Worm (Caenorhabditis elegans) whole organism, L4 larva: ENCODE measurements around the gene jmjd-1.1.
A peak's percentile ranks its signal among the peaks of the same experiment; 100 is the strongest.

ENCODE experiments used
- F26F4.8 ChIP-seq: fragments of 200-800 bp; sonication (Bioruptor generic); conservative IDR thresholded peaks from 2 replicates; pipeline ENCODE4 v1.3.6; 2022; ENCODE audit warnings: missing genetic modification characterization, missing compliant biosample characterization
- F37D6.2 ChIP-seq: sonication (generic microtip); optimal IDR thresholded peaks from 2 replicates; lab custom pipeline; 2016; ENCODE audit warnings: mild to moderate bottlenecking, missing genetic modification characterization, missing compliant biosample characterization
- F49E8.2 ChIP-seq: sonication (generic microtip); optimal IDR thresholded peaks from 2 replicates; lab custom pipeline; 2016; ENCODE audit warnings: missing compliant biosample characterization, mild to moderate bottlenecking, missing genetic modification characterization, borderline replicate concordance
- T20F7.1 ChIP-seq: fragments of 200-800 bp; sonication (Bioruptor generic); optimal IDR thresholded peaks from 2 replicates; lab custom pipeline; 2018; ENCODE audit warnings: mild to moderate bottlenecking, missing genetic modification characterization, missing compliant biosample characterization
- ZK546.5 ChIP-seq, 2 experiments: sonication (generic microtip); optimal IDR thresholded peaks; 2 replicates each; lab custom pipeline; 2017; ENCODE audit warnings: missing biosample characterization in 2 of 2, missing genetic modification characterization in 2 of 2
- aha-1 ChIP-seq: fragments of 150-350 bp; peaks from one replicate; lab custom pipeline; 2014; ENCODE audit warnings: missing biosample characterization, missing genetic modification characterization
- ama-1 ChIP-seq: fragments of 150-350 bp; optimal IDR thresholded peaks from 2 replicates; lab custom pipeline; 2014; ENCODE audit warnings: inconsistent platforms, mixed read lengths
- attf-4 ChIP-seq: sonication (generic microtip); optimal IDR thresholded peaks from 3 replicates; lab custom pipeline; 2017; ENCODE audit warnings: missing biosample characterization, missing genetic modification characterization
- ceh-32 ChIP-seq: sonication (generic microtip); optimal IDR thresholded peaks from 2 replicates; lab custom pipeline; 2016; ENCODE audit warnings: mild to moderate bottlenecking, missing genetic modification characterization, missing compliant biosample characterization; ENCODE audit not compliant: poor library complexity
- ceh-44 ChIP-seq: fragments of 200-800 bp; sonication (Bioruptor generic); IDR thresholded peaks from 2 replicates; pipeline ENCODE4 v1.3.6; 2022; ENCODE audit warnings: missing genetic modification reagents, missing genetic modification characterization, missing compliant biosample characterization
- ceh-82 ChIP-seq: sonication (generic microtip); optimal IDR thresholded peaks from 2 replicates; lab custom pipeline; 2017; ENCODE audit warnings: missing biosample characterization, missing genetic modification characterization
- ctbp-1 ChIP-seq: fragments of 200-800 bp; sonication (Bioruptor generic); IDR thresholded peaks from 2 replicates; pipeline ENCODE4 v1.3.6; 2022; ENCODE audit warnings: missing genetic modification reagents, missing genetic modification characterization, missing compliant biosample characterization
- daf-12 ChIP-seq: fragments of 150-350 bp; optimal IDR thresholded peaks from 2 replicates; lab custom pipeline; 2014; ENCODE audit warnings: missing biosample characterization, missing genetic modification reagents, missing genetic modification characterization
- daf-8 ChIP-seq: fragments of 200-800 bp; sonication (Bioruptor generic); IDR thresholded peaks from 2 replicates; pipeline ENCODE4 v1.3.6; 2022; ENCODE audit warnings: missing genetic modification characterization, missing compliant biosample characterization
- dmd-9 ChIP-seq: fragments of 200-800 bp; sonication (Bioruptor generic); IDR thresholded peaks from 2 replicates; pipeline ENCODE4 v1.3.6; 2022; ENCODE audit warnings: missing genetic modification reagents, missing genetic modification characterization, missing compliant biosample characterization
- dpl-1 ChIP-seq: fragments of 150-350 bp; optimal IDR thresholded peaks from 2 replicates; lab custom pipeline; 2014; ENCODE audit warnings: missing biosample characterization, missing genetic modification reagents, missing genetic modification characterization
- dve-1 ChIP-seq: sonication (generic microtip); optimal IDR thresholded peaks from 2 replicates; lab custom pipeline; 2017; ENCODE audit warnings: antibody characterized with exemption, mild to moderate bottlenecking, missing genetic modification characterization, missing compliant biosample characterization; ENCODE audit not compliant: insufficient read depth
- hif-1 ChIP-seq, 2 experiments: sonication (generic microtip); optimal IDR thresholded peaks; 2 replicates each; lab custom pipeline; 2016 to 2017; ENCODE audit warnings: missing compliant biosample characterization in 2 of 2, missing genetic modification characterization in 2 of 2, missing genetic modification reagents in 2 of 2, missing genotype in 2 of 2, mild to moderate bottlenecking in 1 of 2
- hlh-11 ChIP-seq: fragments of 200-800 bp; sonication (Bioruptor generic); optimal IDR thresholded peaks from 2 replicates; lab custom pipeline; 2018; ENCODE audit warnings: mild to moderate bottlenecking, missing genetic modification characterization, missing compliant biosample characterization
- hlh-30 ChIP-seq: sonication (generic microtip); optimal IDR thresholded peaks from 2 replicates; lab custom pipeline; 2017; ENCODE audit warnings: antibody characterized with exemption, mild to moderate bottlenecking, missing genetic modification characterization, missing compliant biosample characterization; ENCODE audit not compliant: insufficient read depth
- hmg-1.1 ChIP-seq: fragments of 200-800 bp; sonication (Bioruptor generic); IDR thresholded peaks from 2 replicates; pipeline ENCODE4 v1.3.6; 2022; ENCODE audit warnings: missing genetic modification reagents, missing genetic modification characterization, missing compliant biosample characterization
- jun-1 ChIP-seq: fragments of 150-350 bp; optimal IDR thresholded peaks from 2 replicates; lab custom pipeline; 2014; ENCODE audit warnings: missing biosample characterization, missing genetic modification reagents, missing genetic modification characterization
- lim-7 ChIP-seq: fragments of 200-800 bp; sonication (Bioruptor generic); IDR thresholded peaks from 2 replicates; pipeline ENCODE4 v1.3.6; 2022; ENCODE audit warnings: missing genetic modification characterization, missing compliant biosample characterization
- lin-1 ChIP-seq: fragments of 200-800 bp; sonication (Bioruptor generic); IDR thresholded peaks from 2 replicates; pipeline ENCODE4 v1.3.6; 2022; ENCODE audit warnings: missing genetic modification reagents, missing genetic modification characterization, missing compliant biosample characterization
- lin-13 ChIP-seq: fragments of 150-350 bp; optimal IDR thresholded peaks from 2 replicates; lab custom pipeline; 2014; ENCODE audit warnings: missing biosample characterization, missing genetic modification reagents, missing genetic modification characterization
- lin-38 ChIP-seq: fragments of 200-800 bp; sonication (Bioruptor generic); IDR thresholded peaks from 2 replicates; pipeline ENCODE4 v1.3.6; 2022; ENCODE audit warnings: missing genetic modification reagents, missing genetic modification characterization, missing compliant biosample characterization
- lin-39 ChIP-seq: fragments of 150-350 bp; optimal IDR thresholded peaks from 2 replicates; lab custom pipeline; 2014; ENCODE audit warnings: missing biosample characterization, missing genetic modification reagents, missing genetic modification characterization
- lsy-2 ChIP-seq, 2 experiments: fragments of 150-350 bp in 1 of 2; sonication (generic microtip) in 1 of 2; optimal IDR thresholded peaks; 2 replicates each; lab custom pipeline; 2014 to 2017; ENCODE audit warnings: missing biosample characterization in 2 of 2, missing genetic modification characterization in 2 of 2
- madf-9 ChIP-seq: fragments of 200-800 bp; sonication (Bioruptor generic); conservative IDR thresholded peaks from 2 replicates; pipeline ENCODE4 v1.3.6; 2022; ENCODE audit warnings: missing genetic modification reagents, missing genetic modification characterization, missing compliant biosample characterization
- mdl-1 ChIP-seq, 2 experiments: fragments of 150-350 bp in 1 of 2; sonication (generic microtip) in 1 of 2; optimal IDR thresholded peaks; 2 replicates each; lab custom pipeline; 2014 to 2017; ENCODE audit warnings: missing biosample characterization in 2 of 2, missing genetic modification characterization in 2 of 2
- mep-1 ChIP-seq: fragments of 150-350 bp; sonication (generic microtip); optimal IDR thresholded peaks from 3 replicates; lab custom pipeline; 2014; ENCODE audit warnings: missing biosample characterization, missing genetic modification characterization
- mes-2 ChIP-seq: sonication (generic microtip); optimal IDR thresholded peaks from 2 replicates; lab custom pipeline; 2016; ENCODE audit warnings: missing genotype, mild to moderate bottlenecking, missing genetic modification characterization, missing compliant biosample characterization; ENCODE audit not compliant: poor library complexity, severe bottlenecking
- nhr-102 ChIP-seq: sonication (generic microtip); optimal IDR thresholded peaks from 2 replicates; lab custom pipeline; 2016; ENCODE audit warnings: mild to moderate bottlenecking, missing genetic modification characterization, moderate library complexity, missing compliant biosample characterization
- nhr-11 ChIP-seq: fragments of 150-350 bp; optimal IDR thresholded peaks from 2 replicates; lab custom pipeline; 2014; ENCODE audit warnings: missing biosample characterization, missing genetic modification characterization
- nhr-28 ChIP-seq: fragments of 150-350 bp; optimal IDR thresholded peaks from 2 replicates; lab custom pipeline; 2014; ENCODE audit warnings: missing biosample characterization, missing genetic modification characterization
- nhr-42 ChIP-seq: fragments of 200-800 bp; sonication (Bioruptor generic); IDR thresholded peaks from 2 replicates; pipeline ENCODE4 v1.3.6; 2022; ENCODE audit warnings: missing genetic modification characterization, missing compliant biosample characterization
- nhr-6 ChIP-seq: fragments of 150-350 bp; optimal IDR thresholded peaks from 2 replicates; lab custom pipeline; 2014; ENCODE audit warnings: missing biosample characterization, missing genetic modification characterization
- nhr-76 ChIP-seq: fragments of 150-350 bp; optimal IDR thresholded peaks from 2 replicates; lab custom pipeline; 2014; ENCODE audit warnings: missing biosample characterization, missing genetic modification characterization
- nhr-77 ChIP-seq: fragments of 150-350 bp; optimal IDR thresholded peaks from 2 replicates; lab custom pipeline; 2014; ENCODE audit warnings: missing biosample characterization, missing genetic modification characterization
- pha-4 ChIP-seq, 2 experiments: fragments of 150-350 bp in 1 of 2; fragments of 200-800 bp in 1 of 2; sonication (Bioruptor generic) in 1 of 2; IDR thresholded peaks in 1 of 2; optimal IDR thresholded peaks in 1 of 2; 2 replicates each; pipeline versions ENCODE4 v1.3.6 to Lab custom; 2014 to 2022; ENCODE audit warnings: missing genetic modification characterization in 2 of 2, missing genetic modification reagents in 2 of 2, missing biosample characterization in 1 of 2, missing compliant biosample characterization in 1 of 2
- pqm-1 ChIP-seq: sonication (generic microtip); optimal IDR thresholded peaks from 2 replicates; lab custom pipeline; 2017; ENCODE audit warnings: missing biosample characterization, missing genetic modification characterization
- set-16 ChIP-seq: fragments of 200-800 bp; sonication (Bioruptor generic); IDR thresholded peaks from 2 replicates; pipeline ENCODE4 v1.3.6; 2022; ENCODE audit warnings: missing genetic modification reagents, missing genetic modification characterization, missing compliant biosample characterization
- spr-1 ChIP-seq: sonication (generic microtip); optimal IDR thresholded peaks from 2 replicates; lab custom pipeline; 2016; ENCODE audit warnings: mild to moderate bottlenecking, missing genetic modification characterization, missing compliant biosample characterization
- unc-130 ChIP-seq: sonication (generic microtip); optimal IDR thresholded peaks from 2 replicates; lab custom pipeline; 2016; ENCODE audit warnings: missing genetic modification reagents, missing genetic modification characterization, missing compliant biosample characterization
- unc-62 ChIP-seq, 3 experiments: fragments of 150-350 bp in 1 of 3; sonication (generic microtip); optimal IDR thresholded peaks in 2 of 3; peaks in 1 of 3; 1 replicate in 1 of 3; 2 replicates in 2 of 3; lab custom pipeline; 2014 to 2017; ENCODE audit warnings: missing biosample characterization in 3 of 3, missing genetic modification characterization in 3 of 3, missing genetic modification reagents in 3 of 3, missing genotype in 1 of 3
- vab-7 ChIP-seq: fragments of 200-800 bp; sonication (Bioruptor generic); IDR thresholded peaks from 2 replicates; pipeline ENCODE4 v1.3.6; 2022; ENCODE audit warnings: missing genetic modification reagents, missing genetic modification characterization, missing compliant biosample characterization
- zfp-2 ChIP-seq: sonication (generic microtip); optimal IDR thresholded peaks from 2 replicates; lab custom pipeline; 2016; ENCODE audit warnings: mild to moderate bottlenecking, missing genetic modification characterization, missing compliant biosample characterization
- zfp-3 ChIP-seq: fragments of 200-800 bp; sonication (Bioruptor generic); conservative IDR thresholded peaks from 2 replicates; pipeline ENCODE4 v1.3.6; 2022; ENCODE audit warnings: missing genetic modification reagents, missing genetic modification characterization, missing compliant biosample characterization

The jmjd-1.1 gene

DNA sequence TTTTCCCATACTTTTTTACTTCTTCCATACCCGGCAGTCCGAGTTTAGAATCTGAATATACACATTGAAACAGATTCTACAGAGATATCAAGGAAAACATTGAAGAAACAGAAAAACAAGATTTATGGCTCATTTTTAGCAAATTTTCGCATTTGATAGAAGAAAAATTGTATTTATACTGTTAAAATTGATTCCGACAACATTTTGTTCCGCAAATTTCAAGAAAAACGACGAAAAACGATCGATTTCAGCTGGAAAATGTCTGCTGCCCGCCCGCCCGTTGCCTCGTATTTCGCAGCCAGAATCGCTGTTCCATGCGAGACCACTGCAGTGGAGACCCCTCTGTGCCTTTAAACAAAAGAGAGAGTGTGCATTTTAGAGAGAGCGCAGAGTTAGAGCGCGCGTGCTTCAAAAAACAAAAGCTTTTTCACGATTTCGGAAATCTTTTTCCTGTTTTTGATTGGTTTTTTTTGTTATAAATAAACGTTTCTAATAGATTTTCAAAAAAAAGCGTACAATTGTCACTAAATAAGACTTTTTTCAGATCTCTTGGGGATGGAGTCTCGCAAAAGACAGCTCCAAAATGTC, 28.4 kb upstream of the jmjd-1.1 start, which contains the start of the genes patr-1 and dna-2:
Gene patr-1 (minus strand): TSS at position 51 of the 588 bp plus-strand sequence.
Gene dna-2 (plus strand): TSS at position 538 of the 588 bp plus-strand sequence.
- peak; percentile 37 for TF ChIP-seq dve-1
- peak; percentile 74 for TF ChIP-seq mes-2 (tag; lab: Kevin White, UChicago)
- TF ChIP-seq set-16 (GFP tag; lab: Robert Waterston, UW): 0 out of 2 replicates have a peak, but pooled peaks have one; percentile 6
- TF ChIP-seq F26F4.8: no peak
- peak; percentile 28 for TF ChIP-seq nhr-28 (tag; lab: Kevin White, UChicago)
- TF ChIP-seq mdl-1 (tag; optimal IDR thresholded peaks at IDR 0.05; lab: Kevin White, UChicago): peak; percentile 23 to 65
- no peak for TF ChIP-seq daf-12 (tag; lab: Kevin White, UChicago)
- no peak for TF ChIP-seq ZK546.5 (tag; optimal IDR thresholded peaks at IDR 0.05; lab: Kevin White, UChicago)
- TF ChIP-seq unc-130 (GFP tag; lab: Kevin White, UChicago): peak; percentile 37
- TF ChIP-seq aha-1 (tag; lab: Kevin White, UChicago): peak; percentile 98
- TF ChIP-seq attf-4: no peak
- peak; percentile 64 for TF ChIP-seq hlh-30 (tag; lab: Kevin White, UChicago)
- TF ChIP-seq lsy-2 (tag; optimal IDR thresholded peaks at IDR 0.05; lab: Kevin White, UChicago): peak in 1 of 2 experiments; percentile 86
- peak; percentile 65 for TF ChIP-seq lin-38 (GFP tag; lab: Robert Waterston, UW)
- TF ChIP-seq lin-1 (GFP tag; lab: Robert Waterston, UW): no peak
- no peak for TF ChIP-seq ceh-32 (tag; lab: Kevin White, UChicago)
- no peak for TF ChIP-seq ceh-82 (tag; lab: Kevin White, UChicago)
- no peak for TF ChIP-seq ctbp-1 (GFP tag; lab: Robert Waterston, UW)
- peak; percentile 19; the same call in 1 of the 2 replicates for TF ChIP-seq nhr-42 (GFP tag; lab: Robert Waterston, UW)
- TF ChIP-seq nhr-77: no peak
- no peak for TF ChIP-seq F37D6.2 (tag; lab: Kevin White, UChicago)
- no peak for TF ChIP-seq lin-39 (tag; lab: Kevin White, UChicago)
- TF ChIP-seq jun-1 (tag; lab: Kevin White, UChicago): no peak
- peak; percentile 67 for TF ChIP-seq ama-1 (lab: Kevin White, UChicago)
- TF ChIP-seq dpl-1: peak; percentile 85
- TF ChIP-seq spr-1 (tag; lab: Kevin White, UChicago): no peak
- no peak for TF ChIP-seq nhr-76 (tag; lab: Kevin White, UChicago)
- no peak for TF ChIP-seq pqm-1 (tag; lab: Kevin White, UChicago)
- peak; percentile 30 for TF ChIP-seq nhr-11
- TF ChIP-seq lin-13 (GFP tag; lab: Kevin White, UChicago): peak; percentile 31
- TF ChIP-seq mep-1 (tag; lab: Kevin White, UChicago): peak; percentile 55
- no peak for TF ChIP-seq pha-4 (GFP tag; IDR thresholded peaks at IDR 0.05; lab: Robert Waterston, UW)
- no peak for TF ChIP-seq pha-4 (tag; optimal IDR thresholded peaks at IDR 0.05; lab: Kevin White, UChicago)
- no peak for TF ChIP-seq dmd-9 (GFP tag; lab: Robert Waterston, UW)
- peak; percentile 64; the same call in 1 of the 2 replicates for TF ChIP-seq hmg-1.1 (GFP tag; lab: Robert Waterston, UW)
- no peak for TF ChIP-seq zfp-2
- no peak for TF ChIP-seq daf-8 (GFP tag; lab: Robert Waterston, UW)
- no peak for TF ChIP-seq T20F7.1 (GFP tag; lab: Kevin White, UChicago)
- no peak for TF ChIP-seq nhr-102 (tag; lab: Kevin White, UChicago)
- TF ChIP-seq hlh-11: peak; percentile 59
- TF ChIP-seq hif-1 (tag; optimal IDR thresholded peaks at IDR 0.05; lab: Kevin White, UChicago): peak in 1 of 2 experiments; percentile 32
- TF ChIP-seq F49E8.2: no peak
- peak; percentile 70 for TF ChIP-seq nhr-6 (tag; lab: Kevin White, UChicago)
- TF ChIP-seq lim-7 (GFP tag; lab: Robert Waterston, UW): no peak
- peak in 1 of 2 experiments; percentile 59 for TF ChIP-seq unc-62 (GFP tag; optimal IDR thresholded peaks at IDR 0.05 in 1 of 2; lab: Kevin White, UChicago)
- TF ChIP-seq unc-62 (tag; optimal IDR thresholded peaks at IDR 0.05; lab: Kevin White, UChicago): no peak
- TF ChIP-seq vab-7 (GFP tag; lab: Robert Waterston, UW): no peak
- no peak for TF ChIP-seq madf-9 (GFP tag; lab: Robert Waterston, UW)
- TF ChIP-seq zfp-3: 0 out of 2 replicates have a peak, but pooled peaks have one; percentile 30
- TF ChIP-seq ceh-44 (GFP tag; lab: Robert Waterston, UW): 0 out of 2 replicates have a peak, but pooled peaks have one; percentile 59
